Fruit fly (Drosophila melanogaster) whole organism, embryonic: Measurements from ENCODE around the gene Cyt-c-p.
A peak's percentile ranks its signal among the peaks of the same experiment; 100 is the strongest.

Source experiments
- Bdp1 ChIP-seq: fragments of 200-800 bp; sonication (Bioruptor generic); optimal IDR thresholded peaks from 3 replicates; lab custom pipeline; 2016; ENCODE audit warnings: missing biosample characterization, missing genetic modification characterization
- CG11085 ChIP-seq: fragments of 200-800 bp; sonication (Bioruptor generic); IDR thresholded peaks from 2 replicates; pipeline ENCODE4 v1.3.6; 2022; ENCODE audit warnings: missing biosample characterization, missing genetic modification characterization
- CG12942 ChIP-seq: fragments of 200-800 bp; sonication (Bioruptor generic); optimal IDR thresholded peaks from 3 replicates; lab custom pipeline; 2016; ENCODE audit warnings: missing biosample characterization, missing genetic modification characterization
- CG15011 ChIP-seq: fragments of 200-800 bp; sonication (Bioruptor generic); optimal IDR thresholded peaks from 3 replicates; lab custom pipeline; 2018; ENCODE audit warnings: missing biosample characterization, mild to moderate bottlenecking, missing genetic modification characterization
- CG16779 ChIP-seq: fragments of 200-800 bp; sonication (Bioruptor generic); IDR thresholded peaks from 2 replicates; pipeline ENCODE4 v1.3.6; 2022; ENCODE audit warnings: missing biosample characterization, missing genetic modification characterization
- CG16813 ChIP-seq: fragments of 200-800 bp; sonication (Bioruptor generic); IDR thresholded peaks from 3 replicates; pipeline ENCODE4 v1.3.6; 2022; ENCODE audit warnings: missing biosample characterization, missing genetic modification characterization; ENCODE audit not compliant: partially characterized antibody
- CG17385 ChIP-seq: fragments of 200-800 bp; sonication (Bioruptor generic); optimal IDR thresholded peaks from 3 replicates; lab custom pipeline; 2018; ENCODE audit warnings: missing biosample characterization, mild to moderate bottlenecking, missing genetic modification characterization
- CG17829 ChIP-seq: fragments of 200-800 bp; optimal IDR thresholded peaks from 2 replicates; lab custom pipeline; 2019; ENCODE audit warnings: missing biosample characterization, mild to moderate bottlenecking, missing genetic modification characterization, moderate library complexity
- CG17912 ChIP-seq: fragments of 200-800 bp; sonication (Bioruptor generic); optimal IDR thresholded peaks from 2 replicates; lab custom pipeline; 2018; ENCODE audit warnings: missing biosample characterization, mild to moderate bottlenecking, missing genetic modification characterization
- CG2199 ChIP-seq: fragments of 200-800 bp; sonication (Bioruptor generic); IDR thresholded peaks from 3 replicates; pipeline ENCODE4 v1.3.6; 2022; ENCODE audit warnings: missing biosample characterization, missing genetic modification characterization
- CG32767 ChIP-seq: fragments of 200-800 bp; sonication (Bioruptor generic); IDR thresholded peaks from 2 replicates; pipeline ENCODE4 v1.3.6; 2022; ENCODE audit warnings: missing biosample characterization, missing genetic modification characterization
- CG4730 ChIP-seq: fragments of 200-800 bp; sonication (Bioruptor generic); IDR thresholded peaks from 2 replicates; pipeline ENCODE4 v1.3.6; 2022; ENCODE audit warnings: missing biosample characterization, missing genetic modification characterization
- CG7786 ChIP-seq: fragments of 200-800 bp; sonication (Bioruptor generic); optimal IDR thresholded peaks from 2 replicates; lab custom pipeline; 2016; ENCODE audit warnings: missing biosample characterization, missing genetic modification characterization
- CG7928 ChIP-seq: fragments of 200-800 bp; sonication (Bioruptor generic); optimal IDR thresholded peaks from 2 replicates; lab custom pipeline; 2017; ENCODE audit warnings: missing biosample characterization, mild to moderate bottlenecking, missing genetic modification characterization
- CG8765 ChIP-seq: fragments of 200-800 bp; sonication (Bioruptor generic); IDR thresholded peaks from 2 replicates; pipeline ENCODE4 v1.3.6; 2022; ENCODE audit warnings: missing biosample characterization, missing genetic modification characterization
- CG8924 ChIP-seq: fragments of 200-800 bp; optimal IDR thresholded peaks from 3 replicates; lab custom pipeline; 2019; ENCODE audit warnings: missing biosample characterization, mild to moderate bottlenecking, missing genetic modification characterization, moderate library complexity
- CG9215 ChIP-seq: fragments of 200-800 bp; sonication (Bioruptor generic); IDR thresholded peaks from 2 replicates; pipeline ENCODE4 v1.3.6; 2022; ENCODE audit warnings: missing biosample characterization, missing genetic modification characterization
- Chrac-16 ChIP-seq: fragments of 200-800 bp; sonication (Bioruptor generic); optimal IDR thresholded peaks from 3 replicates; lab custom pipeline; 2016; ENCODE audit warnings: missing biosample characterization, missing genetic modification characterization
- D19A ChIP-seq: fragments of 200-800 bp; optimal IDR thresholded peaks from 3 replicates; lab custom pipeline; 2019; ENCODE audit warnings: missing biosample characterization, mild to moderate bottlenecking, missing genetic modification characterization, moderate library complexity
- Dfd ChIP-seq, 2 experiments: fragments of >200 bp; optimal IDR thresholded peaks; 2 replicates each; lab custom pipeline; 2017; ENCODE audit warnings: missing biosample characterization in 2 of 2, missing genetic modification characterization in 2 of 2
- Dip3 ChIP-seq: fragments of 200-800 bp; sonication (Bioruptor generic); optimal IDR thresholded peaks from 3 replicates; lab custom pipeline; 2016; ENCODE audit warnings: missing biosample characterization, missing genetic modification characterization
- Ets65A ChIP-seq: fragments of 200-800 bp; sonication (Bioruptor generic); peaks from one replicate; lab custom pipeline; 2016; ENCODE audit warnings: missing biosample characterization, missing genetic modification characterization
- HLH4C ChIP-seq: fragments of 200-800 bp; sonication (Bioruptor generic); IDR thresholded peaks from 3 replicates; pipeline ENCODE4 v1.3.6; 2022; ENCODE audit warnings: missing biosample characterization, missing genetic modification characterization; ENCODE audit not compliant: partially characterized antibody
- Hr51 ChIP-seq, 2 experiments: fragments of 200-800 bp; sonication (Bioruptor generic); optimal IDR thresholded peaks; 2 replicates in 1 of 2; 3 replicates in 1 of 2; lab custom pipeline; 2016 to 2018; ENCODE audit warnings: missing biosample characterization in 2 of 2, missing genetic modification characterization in 2 of 2, mild to moderate bottlenecking in 1 of 2, moderate library complexity in 1 of 2
- Jarid2 ChIP-seq: fragments of 200-800 bp; sonication (Bioruptor generic); optimal IDR thresholded peaks from 3 replicates; lab custom pipeline; 2017; ENCODE audit warnings: mild to moderate bottlenecking, missing biosample characterization, missing genetic modification reagents, missing genetic modification characterization
- Lpt ChIP-seq: fragments of >200 bp; optimal IDR thresholded peaks from 2 replicates; lab custom pipeline; 2018; ENCODE audit warnings: missing biosample characterization, missing genetic modification characterization
- MTF-1 ChIP-seq: fragments of 200-800 bp; sonication (Bioruptor generic); optimal IDR thresholded peaks from 2 replicates; lab custom pipeline; 2018; ENCODE audit warnings: missing biosample characterization, mild to moderate bottlenecking, missing genetic modification characterization, borderline replicate concordance
- Mad ChIP-seq: fragments of 200-800 bp; sonication (Bioruptor generic); optimal IDR thresholded peaks from 2 replicates; lab custom pipeline; 2016; ENCODE audit warnings: missing biosample characterization, missing genetic modification characterization
- NC2β ChIP-seq: fragments of 200-800 bp; sonication (Bioruptor generic); optimal IDR thresholded peaks from 2 replicates; lab custom pipeline; 2016; ENCODE audit warnings: missing biosample characterization, missing genetic modification characterization
- Ravus ChIP-seq: fragments of 200-800 bp; sonication (Bioruptor generic); IDR thresholded peaks from 2 replicates; pipeline ENCODE4 v1.3.6; 2022; ENCODE audit warnings: missing biosample characterization, missing genetic modification characterization
- Six4 ChIP-seq: fragments of 200-800 bp; sonication (Bioruptor generic); optimal IDR thresholded peaks from 2 replicates; lab custom pipeline; 2016; ENCODE audit warnings: missing biosample characterization, missing genetic modification characterization
- TFAM ChIP-seq: fragments of 200-800 bp; sonication (Bioruptor generic); optimal IDR thresholded peaks from 2 replicates; lab custom pipeline; 2017; ENCODE audit warnings: missing biosample characterization, missing genetic modification characterization, inconsistent platforms
- Tbp ChIP-seq: fragments of >200 bp; optimal IDR thresholded peaks from 2 replicates; lab custom pipeline; 2018; ENCODE audit warnings: missing biosample characterization, missing genetic modification characterization
- abd-A ChIP-seq: fragments of 200-800 bp; sonication (Bioruptor generic); optimal IDR thresholded peaks from 3 replicates; lab custom pipeline; 2019; ENCODE audit warnings: missing biosample characterization, mild to moderate bottlenecking, missing genetic modification characterization, moderate library complexity
- chif ChIP-seq, 2 experiments: fragments of 200-800 bp; sonication (Bioruptor generic); optimal IDR thresholded peaks; 3 replicates each; lab custom pipeline; 2016; ENCODE audit warnings: missing biosample characterization in 2 of 2, missing genetic modification characterization in 2 of 2
- chn ChIP-seq: fragments of 200-800 bp; sonication (Bioruptor generic); optimal IDR thresholded peaks from 2 replicates; lab custom pipeline; 2016; ENCODE audit warnings: missing biosample characterization, missing genetic modification characterization
- dati ChIP-seq: fragments of 200-800 bp; sonication (Bioruptor generic); IDR thresholded peaks from 2 replicates; pipeline ENCODE4 v1.3.6; 2022; ENCODE audit warnings: missing biosample characterization, missing genetic modification characterization
- disco-r ChIP-seq: fragments of 200-800 bp; sonication (Bioruptor generic); optimal IDR thresholded peaks from 2 replicates; lab custom pipeline; 2016; ENCODE audit warnings: missing biosample characterization, missing genetic modification characterization
- emc ChIP-seq: fragments of 200-800 bp; sonication (Bioruptor generic); optimal IDR thresholded peaks from 2 replicates; lab custom pipeline; 2016; ENCODE audit warnings: missing biosample characterization, missing genetic modification characterization
- gem ChIP-seq: fragments of 200-800 bp; sonication (Bioruptor generic); optimal IDR thresholded peaks from 2 replicates; lab custom pipeline; 2019; ENCODE audit warnings: missing biosample characterization, mild to moderate bottlenecking, missing genetic modification characterization, moderate library complexity
- hbn ChIP-seq: fragments of 200-800 bp; sonication (Bioruptor generic); IDR thresholded peaks from 2 replicates; pipeline ENCODE4 v1.3.6; 2022; ENCODE audit warnings: missing biosample characterization, missing genetic modification characterization; ENCODE audit not compliant: partially characterized antibody
- ind ChIP-seq: fragments of 200-800 bp; sonication (Bioruptor generic); optimal IDR thresholded peaks from 3 replicates; lab custom pipeline; 2016; ENCODE audit warnings: missing biosample characterization, missing genetic modification characterization
- nom ChIP-seq: fragments of 200-800 bp; sonication (Bioruptor generic); optimal IDR thresholded peaks from 2 replicates; lab custom pipeline; 2017; ENCODE audit warnings: missing biosample characterization, missing genetic modification characterization, mild to moderate bottlenecking, moderate library complexity, missing genetic modification reagents
- pnt ChIP-seq: fragments of 200-800 bp; sonication (Bioruptor generic); optimal IDR thresholded peaks from 3 replicates; lab custom pipeline; 2016; ENCODE audit warnings: missing biosample characterization, missing genetic modification characterization
- sima ChIP-seq: fragments of 200-800 bp; sonication (Bioruptor generic); optimal IDR thresholded peaks from 2 replicates; lab custom pipeline; 2016; ENCODE audit warnings: missing biosample characterization, missing genetic modification characterization
- so ChIP-seq: fragments of 200-800 bp; sonication (Bioruptor generic); IDR thresholded peaks from 3 replicates; pipeline ENCODE4 v1.3.6; 2022; ENCODE audit warnings: missing biosample characterization, missing genetic modification characterization
- tio ChIP-seq: fragments of 200-800 bp; sonication (Bioruptor generic); optimal IDR thresholded peaks from 2 replicates; lab custom pipeline; 2017; ENCODE audit warnings: missing biosample characterization, missing genetic modification characterization, inconsistent platforms
- vfl ChIP-seq: fragments of 200-800 bp; sonication (Bioruptor generic); optimal IDR thresholded peaks from 2 replicates; lab custom pipeline; 2016; ENCODE audit warnings: missing biosample characterization, missing genetic modification characterization
- z ChIP-seq: fragments of 200-800 bp; sonication (Bioruptor generic); IDR thresholded peaks from 3 replicates; pipeline ENCODE4 v1.3.6; 2022; ENCODE audit warnings: missing biosample characterization, missing genetic modification characterization

Gene Cyt-c-p

DNA sequence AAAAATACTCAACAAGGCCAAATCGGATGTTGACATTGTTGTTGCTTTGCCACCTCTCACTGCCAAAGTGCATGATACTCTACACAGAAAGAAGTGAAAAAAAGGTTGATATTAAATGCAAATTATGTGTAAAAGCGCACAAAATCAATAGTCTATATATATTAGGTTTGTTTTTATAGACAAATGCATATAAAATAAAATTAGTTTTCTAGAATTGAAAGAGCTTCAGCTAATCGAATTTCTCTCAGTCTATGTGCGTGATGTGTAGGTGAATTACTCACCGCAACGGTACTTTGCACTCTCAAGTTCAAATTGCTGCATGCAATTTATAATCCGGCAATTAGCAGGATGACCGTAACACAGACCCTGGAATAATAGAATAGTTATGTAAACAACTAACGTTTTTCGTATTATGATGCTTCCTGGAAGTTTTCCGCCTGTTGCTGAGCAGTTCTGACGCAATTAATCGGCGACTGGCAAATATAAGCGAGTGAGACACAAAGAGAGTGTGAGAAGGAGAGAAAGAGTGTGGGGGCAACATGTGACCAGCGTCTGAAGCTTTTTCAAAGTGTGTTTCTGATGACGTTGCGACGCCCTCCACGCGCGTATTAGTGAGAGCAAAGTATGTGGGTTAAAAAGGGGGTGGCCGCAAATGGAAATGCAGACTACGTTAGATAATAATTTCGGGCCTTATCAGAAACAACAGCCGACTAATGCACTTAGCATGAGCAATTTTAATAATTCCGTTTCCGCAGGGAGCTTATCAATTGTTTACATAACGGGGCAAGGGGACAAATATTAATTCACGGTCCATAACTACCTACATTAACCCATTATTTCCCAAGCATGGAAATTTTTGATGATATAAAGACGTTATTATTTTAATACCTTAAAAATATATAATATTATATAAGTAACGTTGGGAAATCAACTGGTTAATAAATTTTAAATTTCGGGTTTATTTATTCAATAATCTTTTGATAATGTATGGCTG, 1.3 kb downstream of the Cyt-c-p start (continued):
- TF ChIP-seq CG15011 (GFP tag; lab: Kevin White, UChicago) (peak; percentile 91), Jarid2 (GFP tag; lab: Kevin White, UChicago) (peak; percentile 79), CG2199 (GFP tag; lab: Robert Waterston, UW) (peak; percentile 98), CG17912 (GFP tag; lab: Kevin White, UChicago) (peak; percentile 54), Lpt (GFP tag; lab: Kevin White, UChicago) (no peak), TFAM (peak; percentile 64), vfl (GFP tag; lab: Kevin White, UChicago) (peak; percentile 22), emc (GFP tag; lab: Kevin White, UChicago) (no peak), Bdp1 (GFP tag; lab: Kevin White, UChicago) (peak; percentile 35), abd-A (tag; lab: Kevin White, UChicago) (no peak), Dfd (GFP tag; optimal IDR thresholded peaks at IDR 0.05; lab: Kevin White, UChicago) (no peak), disco-r (GFP tag; lab: Kevin White, UChicago) (peak; percentile 71), CG32767 (GFP tag; lab: Robert Waterston, UW) (peak; percentile 92), Hr51 (GFP tag; optimal IDR thresholded peaks at IDR 0.05; lab: Kevin White, UChicago) (peak; percentile 77 to 94), z (GFP tag; lab: Robert Waterston, UW) (peak; percentile 62), nom (GFP tag; lab: Kevin White, UChicago) (peak; percentile 87), D19A (tag; lab: Kevin White, UChicago) (peak; percentile 91), ind (GFP tag; lab: Kevin White, UChicago) (peak; percentile 95), Ets65A (peak; percentile 97), HLH4C (GFP tag; lab: Robert Waterston, UW) (0 out of 3 replicates have a peak, but pooled peaks have one; percentile 17), hbn (GFP tag; lab: Robert Waterston, UW) (no peak), CG17829 (peak; percentile 96), chif (GFP tag; optimal IDR thresholded peaks at IDR 0.05; lab: Kevin White, UChicago) (peak; percentile 59 to 87), dati (peak; percentile 91), CG7928 (GFP tag; lab: Kevin White, UChicago) (peak; percentile 21), CG11085 (GFP tag; lab: Robert Waterston, UW) (peak; percentile 89), so (GFP tag; lab: Robert Waterston, UW) (peak; percentile 94), tio (GFP tag; lab: Kevin White, UChicago) (peak; percentile 86), gem (tag; lab: Kevin White, UChicago) (peak; percentile 92), CG8765 (GFP tag; lab: Robert Waterston, UW) (peak; percentile 91), CG7786 (GFP tag; lab: Kevin White, UChicago) (peak; percentile 51), CG4730 (GFP tag; lab: Robert Waterston, UW) (peak; percentile 94), CG8924 (tag; lab: Kevin White, UChicago) (peak; percentile 88), Mad (peak; percentile 77), chn (GFP tag; lab: Kevin White, UChicago) (peak; percentile 82), Six4 (GFP tag; lab: Kevin White, UChicago) (peak; percentile 91), CG17385 (GFP tag; lab: Kevin White, UChicago) (peak; percentile 86), Ravus (GFP tag; lab: Robert Waterston, UW) (peak; percentile 80), pnt (GFP tag; lab: Kevin White, UChicago) (peak; percentile 80), CG9215 (GFP tag; lab: Robert Waterston, UW) (peak; percentile 89), CG16779 (GFP tag; lab: Robert Waterston, UW) (peak; percentile 93), sima (GFP tag; lab: Kevin White, UChicago) (peak; percentile 42), CG12942 (GFP tag; lab: Kevin White, UChicago) (peak; percentile 81), Chrac-16 (GFP tag; lab: Kevin White, UChicago) (peak; percentile 84), NC2β (peak; percentile 61), Dip3 (peak; percentile 88), Tbp (no peak), CG16813 (GFP tag; lab: Robert Waterston, UW) (no peak), MTF-1 (peak; percentile 80)
